Worm (Caenorhabditis elegans) whole organism, L4/young adult: ENCODE measurements around the gene tbb-6.

Experiments
- W03F9.2 ChIP-seq: fragments of 150-350 bp; optimal IDR thresholded peaks from 2 replicates; lab custom pipeline; 2014; ENCODE audit warnings: missing biosample characterization, missing genetic modification characterization
- dao-5 ChIP-seq: sonication (generic microtip); optimal IDR thresholded peaks from 2 replicates; lab custom pipeline; 2016; ENCODE audit warnings: missing genotype, missing genetic modification characterization, moderate library complexity, missing compliant biosample characterization
- him-1 ChIP-seq: sonication (generic microtip); optimal IDR thresholded peaks from 2 replicates; lab custom pipeline; 2016; ENCODE audit warnings: missing genotype, missing genetic modification reagents, missing genetic modification characterization, missing compliant biosample characterization

DNA sequence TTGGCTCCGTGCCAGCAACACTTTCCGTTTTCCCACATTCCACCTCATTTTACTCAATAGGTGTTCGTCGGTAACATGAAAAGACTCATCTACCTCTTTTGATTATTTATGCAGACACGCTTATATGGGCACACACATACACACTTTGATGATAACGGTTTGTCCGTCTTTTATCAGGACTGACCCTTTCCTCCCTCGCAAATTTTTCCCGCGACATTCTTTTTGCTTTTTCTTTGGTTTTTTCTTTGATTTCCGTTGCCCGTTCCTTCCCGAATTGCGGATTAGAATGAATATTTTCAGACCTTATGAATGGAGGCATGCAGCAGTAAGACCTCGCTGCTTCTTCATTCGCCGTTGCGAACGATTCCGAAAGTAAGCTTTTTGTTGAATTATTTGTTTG, 48.3 kb upstream of the tbb-6 start, which contains the start of gene vab-8:
- no peak for TF ChIP-seq W03F9.2 (tag; lab: Kevin White, UChicago)
- no peak for TF ChIP-seq him-1 (tag; lab: Kevin White, UChicago)
- no peak for TF ChIP-seq dao-5 (tag; lab: Kevin White, UChicago)
